Fruit fly (Drosophila melanogaster) whole organism, prepupa: ENCODE results near the gene Ugt302E1.

Experiments used
- CG11294 ChIP-seq: fragments of 200-800 bp; sonication (Bioruptor generic); IDR thresholded peaks from 2 replicates; pipeline ENCODE4 v1.3.6; 2022; ENCODE audit warnings: missing biosample characterization, missing genetic modification characterization
- CG8632 ChIP-seq: fragments of 200-800 bp; sonication (Bioruptor generic); optimal IDR thresholded peaks from 3 replicates; lab custom pipeline; 2016; ENCODE audit warnings: missing biosample characterization, missing genetic modification characterization
- Hr4 ChIP-seq: fragments of 200-800 bp; sonication (Bioruptor generic); optimal IDR thresholded peaks from 3 replicates; lab custom pipeline; 2016; ENCODE audit warnings: missing biosample characterization, missing genetic modification characterization
- ss ChIP-seq, 2 experiments: fragments of 200-800 bp; sonication (Bioruptor generic); optimal IDR thresholded peaks; 2 replicates in 1 of 2; 3 replicates in 1 of 2; lab custom pipeline; 2017 to 2018; ENCODE audit warnings: mild to moderate bottlenecking in 2 of 2, missing biosample characterization in 2 of 2, missing genetic modification characterization in 2 of 2, moderate library complexity in 1 of 2

- TF ChIP-seq Hr4 (GFP tag; lab: Kevin White, UChicago) (no peak), CG11294 (GFP tag; lab: Robert Waterston, UW) (no peak), CG8632 (GFP tag; lab: Kevin White, UChicago) (no peak), ss (GFP tag; optimal IDR thresholded peaks at IDR 0.05; lab: Kevin White, UChicago) (no peak)
These were observed 11.5 kb downstream of the Ugt302E1 start, which contains the start of gene Ugt35E1 for dm6 chr3R:11165974-11166373.
